Worm (Caenorhabditis elegans) whole organism, L3 larva: Measurements from ENCODE around the gene clc-19.

Experiments used
- ceh-9 ChIP-seq: sonication (generic microtip); optimal IDR thresholded peaks from 2 replicates; lab custom pipeline; 2018; ENCODE audit warnings: missing biosample characterization, missing genetic modification characterization
- nhr-12 ChIP-seq: fragments of 150-350 bp; optimal IDR thresholded peaks from 2 replicates; lab custom pipeline; 2014; ENCODE audit warnings: missing biosample characterization, missing genetic modification characterization
- nhr-25 ChIP-seq: sonication (generic microtip); optimal IDR thresholded peaks from 2 replicates; lab custom pipeline; 2017; ENCODE audit warnings: missing biosample characterization, missing genetic modification characterization
- zag-1 ChIP-seq: fragments of 150-350 bp; optimal IDR thresholded peaks from 2 replicates; lab custom pipeline; 2014; ENCODE audit warnings: missing biosample characterization, missing genetic modification characterization

ce11 chrIII:869869-870268, 3.5 kb downstream of the clc-19 start, which contains the start of gene T24C4.2:
- TF ChIP-seq zag-1 (tag; lab: Kevin White, UChicago) (no peak), nhr-12 (no peak), ceh-9 (tag; lab: Kevin White, UChicago) (no peak), nhr-25 (tag; lab: Kevin White, UChicago) (no peak)
